Worm (Caenorhabditis elegans) whole organism, young adult: ENCODE measurements around the gene T14A8.2.

Experiments
- D2030.7 ChIP-seq: fragments of 200-800 bp; sonication (Bioruptor generic); IDR thresholded peaks from 2 replicates; pipeline ENCODE4 v1.3.6; 2022; ENCODE audit warnings: missing genetic modification reagents, missing genetic modification characterization, missing compliant biosample characterization
- F33H1.4 ChIP-seq: fragments of 200-800 bp; sonication (Bioruptor generic); IDR thresholded peaks from 2 replicates; pipeline ENCODE4 v1.3.6; 2022; ENCODE audit warnings: missing genetic modification reagents, missing genetic modification characterization, missing compliant biosample characterization
- F37B4.10 ChIP-seq: fragments of 200-800 bp; sonication (Bioruptor generic); IDR thresholded peaks from 2 replicates; pipeline ENCODE4 v1.3.6; 2022; ENCODE audit warnings: missing genetic modification characterization, missing compliant biosample characterization
- F49E8.2 ChIP-seq: sonication (generic microtip); optimal IDR thresholded peaks from 3 replicates; lab custom pipeline; 2017; ENCODE audit warnings: missing genetic modification characterization, mild to moderate bottlenecking, missing compliant biosample characterization, antibody characterized with exemption, moderate library complexity; ENCODE audit not compliant: insufficient read depth
- F52B5.7 ChIP-seq: sonication (generic microtip); optimal IDR thresholded peaks from 2 replicates; lab custom pipeline; 2016; ENCODE audit warnings: mild to moderate bottlenecking, missing genetic modification characterization, missing compliant biosample characterization
- F57A8.1 ChIP-seq: fragments of 200-800 bp; sonication (Bioruptor generic); optimal IDR thresholded peaks from 2 replicates; lab custom pipeline; 2018; ENCODE audit warnings: mild to moderate bottlenecking, missing genetic modification characterization, moderate library complexity, missing compliant biosample characterization
- T07F8.4 ChIP-seq: sonication (generic microtip); optimal IDR thresholded peaks from 2 replicates; lab custom pipeline; 2016; ENCODE audit warnings: mild to moderate bottlenecking, missing genetic modification characterization, moderate library complexity, missing compliant biosample characterization
- Y79H2A.3 ChIP-seq: fragments of 200-800 bp; sonication (Bioruptor generic); conservative IDR thresholded peaks from 2 replicates; pipeline ENCODE4 v1.3.6; 2022; ENCODE audit warnings: missing genetic modification reagents, missing genetic modification characterization, missing compliant biosample characterization
- ZK185.1 ChIP-seq: sonication (generic microtip); optimal IDR thresholded peaks from 2 replicates; lab custom pipeline; 2016; ENCODE audit warnings: mild to moderate bottlenecking, missing genetic modification characterization, missing compliant biosample characterization; ENCODE audit not compliant: poor library complexity, severe bottlenecking
- akir-1 ChIP-seq: fragments of 200-800 bp; sonication (Bioruptor generic); optimal IDR thresholded peaks from 2 replicates; lab custom pipeline; 2018; ENCODE audit warnings: mild to moderate bottlenecking, missing genetic modification characterization, moderate library complexity, missing compliant biosample characterization
- attf-3 ChIP-seq: fragments of 200-800 bp; sonication (Bioruptor generic); conservative IDR thresholded peaks from 2 replicates; pipeline ENCODE4 v1.3.6; 2022; ENCODE audit warnings: missing genetic modification reagents, missing genetic modification characterization, missing compliant biosample characterization
- ccch-3 ChIP-seq: fragments of 200-800 bp; sonication (Bioruptor generic); optimal IDR thresholded peaks from 2 replicates; lab custom pipeline; 2018; ENCODE audit warnings: mild to moderate bottlenecking, missing genetic modification characterization, missing compliant biosample characterization
- cebp-2 ChIP-seq: fragments of 200-800 bp; sonication (Bioruptor generic); IDR thresholded peaks from 2 replicates; pipeline ENCODE4 v1.3.6; 2022; ENCODE audit warnings: missing genetic modification characterization, missing compliant biosample characterization
- ceh-100 ChIP-seq: fragments of 200-800 bp; sonication (Bioruptor generic); IDR thresholded peaks from 2 replicates; pipeline ENCODE4 v1.3.6; 2022; ENCODE audit warnings: missing genetic modification reagents, missing genetic modification characterization, missing compliant biosample characterization
- ceh-40 ChIP-seq: fragments of 200-800 bp; sonication (Bioruptor generic); IDR thresholded peaks from 2 replicates; pipeline ENCODE4 v1.3.6; 2022; ENCODE audit warnings: missing genetic modification characterization, missing compliant biosample characterization
- chd-7 ChIP-seq: sonication (generic microtip); optimal IDR thresholded peaks from 2 replicates; lab custom pipeline; 2016; ENCODE audit warnings: mild to moderate bottlenecking, missing genetic modification characterization, moderate library complexity, missing compliant biosample characterization
- efl-1 ChIP-seq: fragments of 150-350 bp; optimal IDR thresholded peaks from 2 replicates; lab custom pipeline; 2014; ENCODE audit warnings: missing biosample characterization, missing genetic modification reagents, missing genetic modification characterization
- egrh-3 ChIP-seq: fragments of 200-800 bp; sonication (Bioruptor generic); IDR thresholded peaks from 2 replicates; pipeline ENCODE4 v1.3.6; 2022; ENCODE audit warnings: missing genetic modification reagents, missing genetic modification characterization, missing compliant biosample characterization
- him-1 ChIP-seq: sonication (generic microtip); optimal IDR thresholded peaks from 2 replicates; lab custom pipeline; 2016; ENCODE audit warnings: missing genotype, missing genetic modification reagents, missing genetic modification characterization, missing compliant biosample characterization
- hmg-1.2 ChIP-seq: fragments of 200-800 bp; sonication (Bioruptor generic); IDR thresholded peaks from 2 replicates; pipeline ENCODE4 v1.3.6; 2022; ENCODE audit warnings: missing genetic modification reagents, missing genetic modification characterization, missing compliant biosample characterization
- hmg-20 ChIP-seq: fragments of 200-800 bp; sonication (Bioruptor generic); IDR thresholded peaks from 2 replicates; pipeline ENCODE4 v1.3.6; 2022; ENCODE audit warnings: missing genetic modification reagents, missing genetic modification characterization, missing compliant biosample characterization
- lag-1 ChIP-seq: fragments of 200-800 bp; sonication (Bioruptor generic); IDR thresholded peaks from 2 replicates; pipeline ENCODE4 v1.3.6; 2022; ENCODE audit warnings: missing genetic modification reagents, missing genetic modification characterization, missing compliant biosample characterization
- let-526 ChIP-seq: fragments of 200-800 bp; sonication (Bioruptor generic); IDR thresholded peaks from 2 replicates; pipeline ENCODE4 v1.3.6; 2022; ENCODE audit warnings: missing genetic modification reagents, missing genetic modification characterization, missing compliant biosample characterization
- let-607 ChIP-seq, 2 experiments: fragments of 200-800 bp in 1 of 2; sonication (Bioruptor generic) in 1 of 2; sonication (generic microtip) in 1 of 2; optimal IDR thresholded peaks; 2 replicates each; lab custom pipeline; 2016 to 2018; ENCODE audit warnings: mild to moderate bottlenecking in 2 of 2, missing compliant biosample characterization in 2 of 2, missing genetic modification characterization in 2 of 2, moderate library complexity in 2 of 2, missing genotype in 1 of 2
- lin-35 ChIP-seq, 3 experiments: fragments of 150-350 bp in 2 of 3; sonication (generic microtip) in 1 of 3; optimal IDR thresholded peaks; 2 replicates each; lab custom pipeline; 2014 to 2018; ENCODE audit warnings: missing biosample characterization in 3 of 3, missing genetic modification characterization in 3 of 3, missing genetic modification reagents in 3 of 3
- lin-54 ChIP-seq: fragments of 200-800 bp; sonication (Bioruptor generic); optimal IDR thresholded peaks from 2 replicates; lab custom pipeline; 2018; ENCODE audit warnings: mild to moderate bottlenecking, missing genetic modification characterization, missing compliant biosample characterization
- lsy-27 ChIP-seq: sonication (generic microtip); optimal IDR thresholded peaks from 2 replicates; lab custom pipeline; 2017; ENCODE audit warnings: missing genetic modification characterization, mild to moderate bottlenecking, missing compliant biosample characterization, antibody characterized with exemption, missing genotype, borderline replicate concordance; ENCODE audit not compliant: insufficient read depth
- madf-6 ChIP-seq: fragments of 200-800 bp; sonication (Bioruptor generic); IDR thresholded peaks from 2 replicates; pipeline ENCODE4 v1.3.6; 2022; ENCODE audit warnings: missing genetic modification reagents, missing genetic modification characterization, missing compliant biosample characterization
- nfya-2 ChIP-seq: fragments of 200-800 bp; sonication (Bioruptor generic); IDR thresholded peaks from 2 replicates; pipeline ENCODE4 v1.3.6; 2022; ENCODE audit warnings: missing genetic modification reagents, missing genetic modification characterization, missing compliant biosample characterization
- nfyb-1 ChIP-seq: fragments of 200-800 bp; sonication (Bioruptor generic); IDR thresholded peaks from 2 replicates; pipeline ENCODE4 v1.3.6; 2022; ENCODE audit warnings: missing genetic modification reagents, missing genetic modification characterization, missing compliant biosample characterization
- nhr-80 ChIP-seq: sonication (generic microtip); optimal IDR thresholded peaks from 2 replicates; lab custom pipeline; 2016; ENCODE audit warnings: missing genetic modification characterization, missing compliant biosample characterization
- rcor-1 ChIP-seq: fragments of 200-800 bp; sonication (Bioruptor generic); IDR thresholded peaks from 2 replicates; pipeline ENCODE4 v1.3.6; 2022; ENCODE audit warnings: missing genetic modification reagents, missing genetic modification characterization, missing compliant biosample characterization
- snpc-4 ChIP-seq, 5 experiments: fragments of 150-350 bp in 1 of 5; sonication (generic microtip) in 4 of 5; optimal IDR thresholded peaks; 2 replicates each; lab custom pipeline; 2014 to 2018; ENCODE audit warnings: missing genetic modification characterization in 5 of 5, missing biosample characterization in 3 of 5, antibody characterized with exemption in 2 of 5, mild to moderate bottlenecking in 2 of 5, missing compliant biosample characterization in 2 of 5, missing genotype in 2 of 5, moderate library complexity in 2 of 5, missing genetic modification reagents in 1 of 5
- sptf-2 ChIP-seq: fragments of 200-800 bp; sonication (Bioruptor generic); optimal IDR thresholded peaks from 2 replicates; lab custom pipeline; 2018; ENCODE audit warnings: mild to moderate bottlenecking, missing genetic modification characterization, missing compliant biosample characterization
- unc-62 ChIP-seq: fragments of 150-350 bp; optimal IDR thresholded peaks from 2 replicates; lab custom pipeline; 2014; ENCODE audit warnings: missing biosample characterization, missing genetic modification reagents, missing genetic modification characterization
- xnd-1 ChIP-seq: sonication (generic microtip); optimal IDR thresholded peaks from 2 replicates; lab custom pipeline; 2016; ENCODE audit warnings: missing genotype, missing genetic modification reagents, missing genetic modification characterization, missing compliant biosample characterization
- ztf-25 ChIP-seq: fragments of 200-800 bp; sonication (Bioruptor generic); IDR thresholded peaks from 2 replicates; pipeline ENCODE4 v1.3.6; 2022; ENCODE audit warnings: missing genetic modification reagents, missing genetic modification characterization, missing compliant biosample characterization

Gene T14A8.2

DNA sequence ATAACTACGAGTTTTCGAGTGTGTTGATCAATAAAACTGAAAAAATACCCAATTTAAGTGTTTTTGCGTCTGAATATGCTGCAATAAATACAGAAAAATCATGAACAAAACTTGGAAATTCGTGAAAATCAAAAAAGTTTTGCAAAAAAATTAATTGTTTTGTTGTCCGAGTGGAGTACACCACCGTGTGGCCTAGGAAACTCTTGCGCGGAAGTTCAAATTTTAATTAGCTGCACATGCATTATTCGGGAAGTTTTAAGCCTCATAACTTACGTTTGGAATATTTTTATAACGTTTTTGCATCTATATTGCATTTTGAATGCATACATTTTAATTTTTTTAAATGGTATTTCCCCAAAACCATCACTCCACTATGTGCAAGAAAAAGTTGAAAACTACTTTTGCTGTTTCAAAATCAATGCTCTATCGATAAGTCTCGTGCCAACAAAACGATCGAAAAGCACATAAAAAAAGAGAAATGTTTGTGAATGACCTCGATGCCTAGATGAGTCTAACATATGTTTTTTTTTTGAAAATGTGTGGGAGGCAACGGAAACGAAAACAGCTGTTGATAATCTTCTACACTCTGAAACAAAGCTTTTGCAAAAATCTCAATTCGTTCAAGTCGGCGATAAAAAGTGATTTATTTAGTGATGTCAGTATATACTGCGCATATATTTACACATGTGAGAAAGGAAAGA lies 5.9 kb downstream of the T14A8.2 start (continued):
- peak; percentile 41 for TF ChIP-seq ZK185.1
- TF ChIP-seq xnd-1 (tag; lab: Kevin White, UChicago), result peak; percentile 26
- TF ChIP-seq efl-1, result peak; percentile 59
- no peak for TF ChIP-seq D2030.7 (GFP tag; lab: Robert Waterston, UW)
- TF ChIP-seq madf-6 (GFP tag; lab: Robert Waterston, UW), result no peak; the same call in 1 of the 2 replicates
- no peak for TF ChIP-seq lag-1 (GFP tag; lab: Robert Waterston, UW)
- no peak for TF ChIP-seq nfyb-1
- TF ChIP-seq ceh-40, result no peak
- no peak for TF ChIP-seq Y79H2A.3 (GFP tag; lab: Robert Waterston, UW)
- TF ChIP-seq attf-3, result no peak
- TF ChIP-seq unc-62 (GFP tag; lab: Kevin White, UChicago), result no peak
- TF ChIP-seq ztf-25 (GFP tag; lab: Robert Waterston, UW), result no peak
- no peak for TF ChIP-seq F37B4.10 (GFP tag; lab: Robert Waterston, UW)
- no peak for TF ChIP-seq hmg-1.2 (GFP tag; lab: Robert Waterston, UW)
- TF ChIP-seq nhr-80 (tag; lab: Kevin White, UChicago), result no peak
- peak; percentile 40; the same call in 1 of the 2 replicates for TF ChIP-seq hmg-20 (GFP tag; lab: Robert Waterston, UW)
- no peak for TF ChIP-seq nfya-2
- peak in 1 of 3 experiments; percentile 13 for TF ChIP-seq lin-35 (GFP tag; optimal IDR thresholded peaks at IDR 0.05; lab: Kevin White, UChicago)
- peak; percentile 36 for TF ChIP-seq him-1
- TF ChIP-seq snpc-4 (GFP tag; optimal IDR thresholded peaks at IDR 0.05; lab: Kevin White, UChicago), result no peak
- peak in 1 of 4 experiments; percentile 3 for TF ChIP-seq snpc-4 (tag; optimal IDR thresholded peaks at IDR 0.05; lab: Kevin White, UChicago)
- no peak for TF ChIP-seq cebp-2
- TF ChIP-seq ccch-3 (GFP tag; lab: Kevin White, UChicago), result no peak
- no peak for TF ChIP-seq rcor-1 (GFP tag; lab: Robert Waterston, UW)
- TF ChIP-seq lsy-27 (tag; lab: Kevin White, UChicago), result no peak
- no peak for TF ChIP-seq F57A8.1 (GFP tag; lab: Kevin White, UChicago)
- TF ChIP-seq let-607 (tag; optimal IDR thresholded peaks at IDR 0.05; lab: Kevin White, UChicago), result peak in 1 of 2 experiments; percentile 5
- TF ChIP-seq akir-1 (GFP tag; lab: Kevin White, UChicago), result no peak
- TF ChIP-seq lin-54 (GFP tag; lab: Kevin White, UChicago), result peak; percentile 89
- 0 out of 2 replicates have a peak, but pooled peaks have one; percentile 46 for TF ChIP-seq let-526 (GFP tag; lab: Robert Waterston, UW)
- peak; percentile 34; the same call in 1 of the 2 replicates for TF ChIP-seq F33H1.4 (GFP tag; lab: Robert Waterston, UW)
- TF ChIP-seq F49E8.2 (tag; lab: Kevin White, UChicago), result no peak
- no peak for TF ChIP-seq egrh-3 (GFP tag; lab: Robert Waterston, UW)
- no peak for TF ChIP-seq chd-7 (tag; lab: Kevin White, UChicago)
- no peak for TF ChIP-seq sptf-2
- no peak for TF ChIP-seq F52B5.7 (tag; lab: Kevin White, UChicago)
- TF ChIP-seq ceh-100 (GFP tag; lab: Robert Waterston, UW), result no peak
- no peak for TF ChIP-seq T07F8.4 (tag; lab: Kevin White, UChicago)
